Fruit fly (Drosophila melanogaster) whole organism, prepupa: ENCODE data around the gene nyo.

Experiments used
- CG11294 ChIP-seq: fragments of 200-800 bp; sonication (Bioruptor generic); IDR thresholded peaks from 2 replicates; pipeline ENCODE4 v1.3.6; 2022; ENCODE audit warnings: missing biosample characterization, missing genetic modification characterization
- eg ChIP-seq: fragments of 200-800 bp; sonication (Bioruptor generic); IDR thresholded peaks from 3 replicates; pipeline ENCODE4 v1.3.6; 2022; ENCODE audit warnings: missing biosample characterization, missing genetic modification characterization

DNA sequence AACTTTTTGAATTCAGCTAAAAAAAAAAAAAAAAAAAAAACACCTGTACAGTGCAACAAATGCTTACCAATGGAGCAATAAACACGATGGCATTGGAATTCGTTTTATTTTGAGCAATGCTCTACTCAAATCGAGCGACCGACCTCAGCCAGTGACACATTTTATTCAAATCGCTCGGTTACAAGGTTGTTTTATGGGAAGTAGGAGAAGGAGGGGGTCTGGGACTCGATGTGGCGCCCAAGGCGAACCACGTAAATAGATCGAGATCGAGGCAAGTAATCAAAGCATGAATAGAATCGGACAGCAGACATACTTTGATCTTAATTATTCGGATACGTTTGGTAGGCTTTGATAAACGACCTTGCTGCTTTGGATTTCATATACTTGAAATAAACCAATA is 60.4 kb downstream of the nyo start:
- TF ChIP-seq CG11294 (GFP tag; lab: Robert Waterston, UW) (no peak), eg (GFP tag; lab: Robert Waterston, UW) (no peak; the same call in 2 of the 3 replicates)
